Fruit fly (Drosophila melanogaster) whole organism, pupa: ENCODE results near the gene C1GalTA.
A peak's percentile ranks its signal among the peaks of the same experiment; 100 is the strongest.

Experiments used
- CG10348 ChIP-seq: fragments of 200-800 bp; sonication (Bioruptor generic); IDR thresholded peaks from 2 replicates; pipeline ENCODE4 v1.3.6; 2022; ENCODE audit warnings: missing biosample characterization, missing genetic modification characterization
- CG12605 ChIP-seq: fragments of 200-800 bp; sonication (Bioruptor generic); IDR thresholded peaks from 2 replicates; pipeline ENCODE4 v1.3.6; 2022; ENCODE audit warnings: missing biosample characterization, missing genetic modification characterization
- CG13204 ChIP-seq: fragments of 200-800 bp; sonication (Bioruptor generic); optimal IDR thresholded peaks from 2 replicates; lab custom pipeline; 2018; ENCODE audit warnings: missing biosample characterization, mild to moderate bottlenecking, missing genetic modification characterization, moderate library complexity
- CG14655 ChIP-seq: fragments of 200-800 bp; sonication (Bioruptor generic); optimal IDR thresholded peaks from 3 replicates; lab custom pipeline; 2017; ENCODE audit warnings: mild to moderate bottlenecking, missing biosample characterization, missing genetic modification reagents, missing genetic modification characterization
- CG15710 ChIP-seq: fragments of 200-800 bp; sonication (Bioruptor generic); optimal IDR thresholded peaks from 2 replicates; lab custom pipeline; 2018; ENCODE audit warnings: missing biosample characterization, mild to moderate bottlenecking, missing genetic modification characterization, moderate library complexity
- CG17806 ChIP-seq: fragments of 200-800 bp; sonication (Bioruptor generic); optimal IDR thresholded peaks from 2 replicates; lab custom pipeline; 2018; ENCODE audit warnings: missing biosample characterization, mild to moderate bottlenecking, missing genetic modification characterization, moderate library complexity
- CG32121 ChIP-seq: fragments of 200-800 bp; sonication (Bioruptor generic); IDR thresholded peaks from 2 replicates; pipeline ENCODE4 v1.3.6; 2022; ENCODE audit warnings: missing biosample characterization, missing genetic modification characterization
- CG34367 ChIP-seq: fragments of 200-800 bp; sonication (Bioruptor generic); optimal IDR thresholded peaks from 2 replicates; lab custom pipeline; 2018; ENCODE audit warnings: missing biosample characterization, mild to moderate bottlenecking, missing genetic modification characterization
- CG4496 ChIP-seq: fragments of 200-800 bp; sonication (Bioruptor generic); IDR thresholded peaks from 3 replicates; pipeline ENCODE4 v1.3.6; 2022; ENCODE audit warnings: missing biosample characterization, missing genetic modification characterization
- CG8159 ChIP-seq: fragments of 200-800 bp; sonication (Bioruptor generic); optimal IDR thresholded peaks from 3 replicates; lab custom pipeline; 2018; ENCODE audit warnings: missing biosample characterization, mild to moderate bottlenecking, missing genetic modification characterization, moderate library complexity
- CG8301 ChIP-seq: fragments of 200-800 bp; sonication (Bioruptor generic); optimal IDR thresholded peaks from 2 replicates; lab custom pipeline; 2018; ENCODE audit warnings: missing biosample characterization, mild to moderate bottlenecking, missing genetic modification characterization
- CG9948 ChIP-seq: fragments of 200-800 bp; sonication (Bioruptor generic); optimal IDR thresholded peaks from 2 replicates; lab custom pipeline; 2018; ENCODE audit warnings: missing biosample characterization, mild to moderate bottlenecking, missing genetic modification characterization, moderate library complexity
- D1 ChIP-seq: fragments of 200-800 bp; sonication (Bioruptor generic); optimal IDR thresholded peaks from 2 replicates; lab custom pipeline; 2018; ENCODE audit warnings: missing biosample characterization, mild to moderate bottlenecking, missing genetic modification characterization, moderate library complexity
- EcR ChIP-seq: fragments of 200-800 bp; sonication (Bioruptor generic); optimal IDR thresholded peaks from 3 replicates; lab custom pipeline; 2019; ENCODE audit warnings: missing biosample characterization, missing genetic modification characterization, mild to moderate bottlenecking, moderate library complexity, missing genetic modification reagents
- Ets98B ChIP-seq: fragments of 200-800 bp; sonication (Bioruptor generic); IDR thresholded peaks from 2 replicates; pipeline ENCODE4 v1.3.6; 2022; ENCODE audit warnings: missing biosample characterization, missing genetic modification characterization
- Pif1A ChIP-seq: fragments of 200-800 bp; sonication (Bioruptor generic); optimal IDR thresholded peaks from 3 replicates; lab custom pipeline; 2016; ENCODE audit warnings: missing biosample characterization, missing genetic modification characterization
- Pif1B ChIP-seq: fragments of 200-800 bp; sonication (Bioruptor generic); optimal IDR thresholded peaks from 3 replicates; lab custom pipeline; 2016; ENCODE audit warnings: missing biosample characterization, missing genetic modification characterization
- Snoo ChIP-seq: fragments of 200-800 bp; sonication (Bioruptor generic); optimal IDR thresholded peaks from 3 replicates; lab custom pipeline; 2017; ENCODE audit warnings: missing biosample characterization, mild to moderate bottlenecking, missing genetic modification characterization, inconsistent platforms
- fd96Ca ChIP-seq: fragments of 200-800 bp; sonication (Bioruptor generic); IDR thresholded peaks from 3 replicates; pipeline ENCODE4 v1.3.6; 2022; ENCODE audit warnings: missing biosample characterization, missing genetic modification characterization
- gl ChIP-seq: fragments of 200-800 bp; sonication (Bioruptor generic); optimal IDR thresholded peaks from 2 replicates; lab custom pipeline; 2018; ENCODE audit warnings: missing biosample characterization, mild to moderate bottlenecking, missing genetic modification characterization
- rn ChIP-seq: fragments of 200-800 bp; sonication (Bioruptor generic); IDR thresholded peaks from 2 replicates; pipeline ENCODE4 v1.3.6; 2022; ENCODE audit warnings: missing biosample characterization, missing genetic modification characterization

C1GalTA gene

dm6 chr2L:8989037-8989591 lies 38.1 kb upstream of the C1GalTA start, which contains the start of gene rost:
TSS of gene rost (minus strand) at chr2L:8989539.
- TF ChIP-seq CG8159, result peak; percentile 34
- peak; percentile 26 for TF ChIP-seq CG15710 (tag; lab: Kevin White, UChicago)
- no peak for TF ChIP-seq CG9948 (tag; lab: Kevin White, UChicago)
- peak; percentile 55 for TF ChIP-seq CG13204 (GFP tag; lab: Kevin White, UChicago)
- TF ChIP-seq gl (tag; lab: Kevin White, UChicago), result no peak
- TF ChIP-seq CG32121 (GFP tag; lab: Robert Waterston, UW), result no peak
- peak; percentile 72 for TF ChIP-seq EcR (GFP tag; lab: Kevin White, UChicago)
- peak; percentile 9 for TF ChIP-seq CG34367
- no peak for TF ChIP-seq CG17806
- TF ChIP-seq Pif1B (GFP tag; lab: Kevin White, UChicago), result peak; percentile 65
- no peak; the same call in 2 of the 3 replicates for TF ChIP-seq fd96Ca
- TF ChIP-seq CG4496 (GFP tag; lab: Robert Waterston, UW), result peak; percentile 38; the same call in 1 of the 3 replicates
- TF ChIP-seq Pif1A (GFP tag; lab: Kevin White, UChicago), result peak; percentile 7
- TF ChIP-seq CG10348 (GFP tag; lab: Robert Waterston, UW), result no peak
- no peak for TF ChIP-seq D1

- no peak for TF ChIP-seq CG9948 (tag; lab: Kevin White, UChicago)
These were observed 36.4 kb upstream of the C1GalTA start for dm6 chr2L:8987251-8987937.

dm6 chr2L:8984614-8985318 lies 33.8 kb upstream of the C1GalTA start, which contains the start of gene CG13101:
TSS of gene CG13101 (minus strand) at chr2L:8984872.
- no peak for TF ChIP-seq EcR (GFP tag; lab: Kevin White, UChicago)
- TF ChIP-seq Pif1A (GFP tag; lab: Kevin White, UChicago), result peak; percentile 85
- peak; percentile 90 for TF ChIP-seq Snoo
- TF ChIP-seq CG9948 (tag; lab: Kevin White, UChicago), result peak; percentile 93
- TF ChIP-seq CG8301, result peak; percentile 95
- TF ChIP-seq CG4496 (GFP tag; lab: Robert Waterston, UW), result peak; percentile 96
- peak; percentile 95 for TF ChIP-seq CG14655 (GFP tag; lab: Kevin White, UChicago)
- TF ChIP-seq Ets98B (GFP tag; lab: Robert Waterston, UW), result peak; percentile 96
- TF ChIP-seq CG34367, result peak; percentile 92
- TF ChIP-seq CG32121 (GFP tag; lab: Robert Waterston, UW), result peak; percentile 97
- peak; percentile 90 for TF ChIP-seq D1
- peak; percentile 84; the same call in 1 of the 2 replicates for TF ChIP-seq CG10348 (GFP tag; lab: Robert Waterston, UW)
- peak; percentile 94 for TF ChIP-seq CG15710 (tag; lab: Kevin White, UChicago)
- TF ChIP-seq fd96Ca, result peak; percentile 89
- peak; percentile 96 for TF ChIP-seq rn (GFP tag; lab: Robert Waterston, UW)
- TF ChIP-seq CG12605 (GFP tag; lab: Robert Waterston, UW), result peak; percentile 98
- TF ChIP-seq gl (tag; lab: Kevin White, UChicago), result peak; percentile 78
- peak; percentile 93 for TF ChIP-seq CG8159
- peak; percentile 93 for TF ChIP-seq CG17806
- peak; percentile 92 for TF ChIP-seq Pif1B (GFP tag; lab: Kevin White, UChicago)
- TF ChIP-seq CG13204 (GFP tag; lab: Kevin White, UChicago), result peak; percentile 63

dm6 chr2L:8982584-8983302 lies 31.7 kb upstream of the C1GalTA start:
- TF ChIP-seq D1, result no peak
- no peak for TF ChIP-seq gl (tag; lab: Kevin White, UChicago)
- TF ChIP-seq Pif1B (GFP tag; lab: Kevin White, UChicago), result no peak
- no peak for TF ChIP-seq CG15710 (tag; lab: Kevin White, UChicago)
- TF ChIP-seq CG10348 (GFP tag; lab: Robert Waterston, UW), result no peak
- no peak for TF ChIP-seq fd96Ca
- TF ChIP-seq CG13204 (GFP tag; lab: Kevin White, UChicago), result no peak

- TF ChIP-seq CG8301, result no peak
- TF ChIP-seq CG17806, result no peak
- TF ChIP-seq CG9948 (tag; lab: Kevin White, UChicago), result no peak
- TF ChIP-seq CG8159, result no peak
- no peak for TF ChIP-seq D1
- TF ChIP-seq gl (tag; lab: Kevin White, UChicago), result no peak
- TF ChIP-seq CG12605 (GFP tag; lab: Robert Waterston, UW), result no peak
These were observed 29.3 kb upstream of the C1GalTA start, which contains the start of gene CG18662 for dm6 chr2L:8980359-8980758. TSS of gene CG18662 (plus strand) at chr2L:8980659.
